Worm (Caenorhabditis elegans) whole organism, young adult: ENCODE measurements around the gene Y75B12B.11.

Experiments used
- B0019.2 ChIP-seq: fragments of 200-800 bp; sonication (Bioruptor generic); conservative IDR thresholded peaks from 2 replicates; pipeline ENCODE4 v1.3.6; 2022; ENCODE audit warnings: missing genetic modification reagents, missing genetic modification characterization, missing compliant biosample characterization
- B0035.1 ChIP-seq: sonication (generic microtip); optimal IDR thresholded peaks from 2 replicates; lab custom pipeline; 2016; ENCODE audit warnings: missing genetic modification characterization, mild to moderate bottlenecking, missing compliant biosample characterization, missing genotype, missing genetic modification reagents
- B0336.3 ChIP-seq: fragments of 200-800 bp; sonication (Bioruptor generic); IDR thresholded peaks from 2 replicates; pipeline ENCODE4 v1.3.6; 2022; ENCODE audit warnings: missing genetic modification characterization, missing compliant biosample characterization
- F39B2.1 ChIP-seq: fragments of 200-800 bp; sonication (Bioruptor generic); IDR thresholded peaks from 2 replicates; pipeline ENCODE4 v1.3.6; 2022; ENCODE audit warnings: missing genetic modification reagents, missing genetic modification characterization, missing compliant biosample characterization
- F52B5.7 ChIP-seq: sonication (generic microtip); optimal IDR thresholded peaks from 2 replicates; lab custom pipeline; 2016; ENCODE audit warnings: mild to moderate bottlenecking, missing genetic modification characterization, missing compliant biosample characterization
- F55B11.4 ChIP-seq: sonication (generic microtip); optimal IDR thresholded peaks from 2 replicates; lab custom pipeline; 2016; ENCODE audit warnings: missing compliant biosample characterization, missing genetic modification characterization, borderline replicate concordance; ENCODE audit not compliant: insufficient read depth
- F57A8.1 ChIP-seq: fragments of 200-800 bp; sonication (Bioruptor generic); optimal IDR thresholded peaks from 2 replicates; lab custom pipeline; 2018; ENCODE audit warnings: mild to moderate bottlenecking, missing genetic modification characterization, moderate library complexity, missing compliant biosample characterization
- T26A5.8 ChIP-seq: sonication (generic microtip); optimal IDR thresholded peaks from 2 replicates; lab custom pipeline; 2016; ENCODE audit warnings: missing genetic modification characterization, missing compliant biosample characterization
- Y53G8AR.9 ChIP-seq: fragments of 200-800 bp; sonication (Bioruptor generic); conservative IDR thresholded peaks from 2 replicates; pipeline ENCODE4 v1.3.6; 2022; ENCODE audit warnings: missing genetic modification reagents, missing genetic modification characterization, missing compliant biosample characterization
- akir-1 ChIP-seq: fragments of 200-800 bp; sonication (Bioruptor generic); optimal IDR thresholded peaks from 2 replicates; lab custom pipeline; 2018; ENCODE audit warnings: mild to moderate bottlenecking, missing genetic modification characterization, moderate library complexity, missing compliant biosample characterization
- ama-1 ChIP-seq, 3 experiments: fragments of 150-350 bp in 1 of 3; sonication (generic microtip) in 2 of 3; optimal IDR thresholded peaks; 2 replicates each; lab custom pipeline; 2014 to 2018; ENCODE audit warnings: missing biosample characterization in 2 of 3, missing genetic modification characterization in 2 of 3, missing genetic modification reagents in 2 of 3
- attf-5 ChIP-seq: fragments of 200-800 bp; sonication (Bioruptor generic); optimal IDR thresholded peaks from 2 replicates; lab custom pipeline; 2018; ENCODE audit warnings: mild to moderate bottlenecking, missing genetic modification characterization, missing compliant biosample characterization
- bed-2 ChIP-seq: fragments of 200-800 bp; sonication (Bioruptor generic); IDR thresholded peaks from 2 replicates; pipeline ENCODE4 v1.3.6; 2022; ENCODE audit warnings: missing genetic modification reagents, missing genetic modification characterization, missing compliant biosample characterization
- cebp-1 ChIP-seq, 2 experiments: fragments of 200-800 bp in 1 of 2; sonication (Bioruptor generic) in 1 of 2; sonication (generic microtip) in 1 of 2; IDR thresholded peaks in 1 of 2; optimal IDR thresholded peaks in 1 of 2; 2 replicates each; pipeline versions ENCODE4 v1.3.6 to Lab custom; 2017 to 2022; ENCODE audit warnings: missing compliant biosample characterization in 2 of 2, missing genetic modification characterization in 2 of 2, mild to moderate bottlenecking in 1 of 2, missing genetic modification reagents in 1 of 2, moderate library complexity in 1 of 2
- cebp-2 ChIP-seq: fragments of 200-800 bp; sonication (Bioruptor generic); IDR thresholded peaks from 2 replicates; pipeline ENCODE4 v1.3.6; 2022; ENCODE audit warnings: missing genetic modification characterization, missing compliant biosample characterization
- ceh-27 ChIP-seq: fragments of 200-800 bp; sonication (Bioruptor generic); optimal IDR thresholded peaks from 2 replicates; lab custom pipeline; 2018; ENCODE audit warnings: mild to moderate bottlenecking, missing genetic modification characterization, moderate library complexity, missing compliant biosample characterization
- ceh-40 ChIP-seq: fragments of 200-800 bp; sonication (Bioruptor generic); IDR thresholded peaks from 2 replicates; pipeline ENCODE4 v1.3.6; 2022; ENCODE audit warnings: missing genetic modification characterization, missing compliant biosample characterization
- chd-7 ChIP-seq: sonication (generic microtip); optimal IDR thresholded peaks from 2 replicates; lab custom pipeline; 2016; ENCODE audit warnings: mild to moderate bottlenecking, missing genetic modification characterization, moderate library complexity, missing compliant biosample characterization
- dox-1 ChIP-seq: fragments of 200-800 bp; sonication (Bioruptor generic); IDR thresholded peaks from 2 replicates; pipeline ENCODE4 v1.3.6; 2022; ENCODE audit warnings: missing genetic modification reagents, missing genetic modification characterization, missing compliant biosample characterization
- dpl-1 ChIP-seq: fragments of 150-350 bp; optimal IDR thresholded peaks from 2 replicates; lab custom pipeline; 2014; ENCODE audit warnings: missing biosample characterization, missing genetic modification reagents, missing genetic modification characterization
- egl-44 ChIP-seq: fragments of 200-800 bp; sonication (Bioruptor generic); IDR thresholded peaks from 2 replicates; pipeline ENCODE4 v1.3.6; 2022; ENCODE audit warnings: missing genetic modification reagents, missing genetic modification characterization, missing compliant biosample characterization
- ets-4 ChIP-seq: fragments of 200-800 bp; sonication (Bioruptor generic); optimal IDR thresholded peaks from 2 replicates; lab custom pipeline; 2018; ENCODE audit warnings: mild to moderate bottlenecking, missing genetic modification characterization, missing compliant biosample characterization
- fkh-3 ChIP-seq: sonication (generic microtip); optimal IDR thresholded peaks from 2 replicates; lab custom pipeline; 2016; ENCODE audit warnings: mild to moderate bottlenecking, missing genetic modification characterization, missing compliant biosample characterization
- gei-17 ChIP-seq: fragments of 200-800 bp; sonication (Bioruptor generic); optimal IDR thresholded peaks from 2 replicates; lab custom pipeline; 2018; ENCODE audit warnings: mild to moderate bottlenecking, missing genetic modification characterization, missing compliant biosample characterization
- hmg-1.2 ChIP-seq: fragments of 200-800 bp; sonication (Bioruptor generic); IDR thresholded peaks from 2 replicates; pipeline ENCODE4 v1.3.6; 2022; ENCODE audit warnings: missing genetic modification reagents, missing genetic modification characterization, missing compliant biosample characterization
- let-526 ChIP-seq: fragments of 200-800 bp; sonication (Bioruptor generic); IDR thresholded peaks from 2 replicates; pipeline ENCODE4 v1.3.6; 2022; ENCODE audit warnings: missing genetic modification reagents, missing genetic modification characterization, missing compliant biosample characterization
- let-607 ChIP-seq, 2 experiments: fragments of 200-800 bp in 1 of 2; sonication (Bioruptor generic) in 1 of 2; sonication (generic microtip) in 1 of 2; optimal IDR thresholded peaks; 2 replicates each; lab custom pipeline; 2016 to 2018; ENCODE audit warnings: mild to moderate bottlenecking in 2 of 2, missing compliant biosample characterization in 2 of 2, missing genetic modification characterization in 2 of 2, moderate library complexity in 2 of 2, missing genotype in 1 of 2
- lin-26 ChIP-seq: fragments of 200-800 bp; sonication (Bioruptor generic); IDR thresholded peaks from 2 replicates; pipeline ENCODE4 v1.3.6; 2022; ENCODE audit warnings: missing genetic modification reagents, missing genetic modification characterization, missing compliant biosample characterization
- lin-54 ChIP-seq: fragments of 200-800 bp; sonication (Bioruptor generic); optimal IDR thresholded peaks from 2 replicates; lab custom pipeline; 2018; ENCODE audit warnings: mild to moderate bottlenecking, missing genetic modification characterization, missing compliant biosample characterization
- madf-8 ChIP-seq: fragments of 200-800 bp; sonication (Bioruptor generic); conservative IDR thresholded peaks from 2 replicates; pipeline ENCODE4 v1.3.6; 2022; ENCODE audit warnings: missing genetic modification reagents, missing genetic modification characterization, missing compliant biosample characterization
- nfya-1 ChIP-seq: sonication (generic microtip); optimal IDR thresholded peaks from 2 replicates; lab custom pipeline; 2017; ENCODE audit warnings: antibody characterized with exemption, missing compliant biosample characterization, missing genetic modification characterization, borderline replicate concordance; ENCODE audit not compliant: insufficient read depth
- nfya-2 ChIP-seq: fragments of 200-800 bp; sonication (Bioruptor generic); IDR thresholded peaks from 2 replicates; pipeline ENCODE4 v1.3.6; 2022; ENCODE audit warnings: missing genetic modification reagents, missing genetic modification characterization, missing compliant biosample characterization
- nfyb-1 ChIP-seq: fragments of 200-800 bp; sonication (Bioruptor generic); IDR thresholded peaks from 2 replicates; pipeline ENCODE4 v1.3.6; 2022; ENCODE audit warnings: missing genetic modification reagents, missing genetic modification characterization, missing compliant biosample characterization
- nhr-27 ChIP-seq: fragments of 200-800 bp; sonication (Bioruptor generic); optimal IDR thresholded peaks from 2 replicates; lab custom pipeline; 2018; ENCODE audit warnings: mild to moderate bottlenecking, missing genetic modification characterization, moderate library complexity, missing compliant biosample characterization
- nhr-80 ChIP-seq: sonication (generic microtip); optimal IDR thresholded peaks from 2 replicates; lab custom pipeline; 2016; ENCODE audit warnings: missing genetic modification characterization, missing compliant biosample characterization
- nhr-90 ChIP-seq: sonication (generic microtip); optimal IDR thresholded peaks from 2 replicates; lab custom pipeline; 2016; ENCODE audit warnings: missing genotype, mild to moderate bottlenecking, missing genetic modification characterization, missing compliant biosample characterization
- pbrm-1 ChIP-seq: fragments of 200-800 bp; sonication (Bioruptor generic); IDR thresholded peaks from 2 replicates; pipeline ENCODE4 v1.3.6; 2022; ENCODE audit warnings: missing genetic modification reagents, missing genetic modification characterization, missing compliant biosample characterization
- rec-8 ChIP-seq, 2 experiments: sonication (generic microtip); optimal IDR thresholded peaks; 2 replicates each; lab custom pipeline; 2016; ENCODE audit warnings: mild to moderate bottlenecking in 2 of 2, missing genetic modification characterization in 2 of 2, missing genetic modification reagents in 2 of 2, missing genotype in 2 of 2, missing biosample characterization in 1 of 2, missing compliant biosample characterization in 1 of 2, moderate library complexity in 1 of 2
- repo-1 ChIP-seq: sonication (generic microtip); optimal IDR thresholded peaks from 2 replicates; lab custom pipeline; 2017; ENCODE audit warnings: mild to moderate bottlenecking, missing genetic modification characterization, missing compliant biosample characterization
- snpc-3.4 ChIP-seq: sonication (generic microtip); optimal IDR thresholded peaks from 2 replicates; lab custom pipeline; 2017; ENCODE audit warnings: missing genetic modification characterization, mild to moderate bottlenecking, missing compliant biosample characterization, antibody characterized with exemption, moderate library complexity, missing genotype, missing genetic modification reagents
- tbp1 ChIP-seq: fragments of 200-800 bp; sonication (Bioruptor generic); optimal IDR thresholded peaks from 2 replicates; lab custom pipeline; 2018; ENCODE audit warnings: mild to moderate bottlenecking, missing genetic modification characterization, missing compliant biosample characterization
- unc-130 ChIP-seq: sonication (generic microtip); optimal IDR thresholded peaks from 2 replicates; lab custom pipeline; 2016; ENCODE audit warnings: missing genetic modification reagents, missing genetic modification characterization, missing compliant biosample characterization
- zim-3 ChIP-seq: sonication (generic microtip); optimal IDR thresholded peaks from 2 replicates; lab custom pipeline; 2017; ENCODE audit warnings: mild to moderate bottlenecking, missing genetic modification characterization, moderate library complexity, missing compliant biosample characterization
- ztf-6 ChIP-seq: fragments of 200-800 bp; sonication (Bioruptor generic); IDR thresholded peaks from 2 replicates; pipeline ENCODE4 v1.3.6; 2022; ENCODE audit warnings: missing genetic modification reagents, missing genetic modification characterization, missing compliant biosample characterization

Y75B12B.11 gene

ce11 chrV:15189567-15189966 lies 1.5 kb upstream of the Y75B12B.11 start, which contains the start of gene cyn-3 (continued):
- no peak for TF ChIP-seq T26A5.8 (tag; lab: Kevin White, UChicago)
- no peak for TF ChIP-seq nfya-2 (GFP tag; lab: Robert Waterston, UW)
- 0 out of 2 replicates have a peak, but pooled peaks have one; percentile 16 for TF ChIP-seq B0336.3 (GFP tag; lab: Robert Waterston, UW)
- TF ChIP-seq unc-130: no peak
- TF ChIP-seq F39B2.1 (GFP tag; lab: Robert Waterston, UW): no peak
- no peak for TF ChIP-seq bed-2
- TF ChIP-seq lin-54: peak; percentile 99
- no peak for TF ChIP-seq F55B11.4 (tag; lab: Kevin White, UChicago)
- TF ChIP-seq pbrm-1 (GFP tag; lab: Robert Waterston, UW): peak; percentile 41; the same call in 1 of the 2 replicates
- no peak for TF ChIP-seq nhr-27 (tag; lab: Kevin White, UChicago)
- peak; percentile 89 for TF ChIP-seq dpl-1 (GFP tag; lab: Kevin White, UChicago)
- TF ChIP-seq cebp-2 (GFP tag; lab: Robert Waterston, UW): no peak
- TF ChIP-seq zim-3 (tag; lab: Kevin White, UChicago): no peak
- no peak for TF ChIP-seq B0035.1 (tag; lab: Kevin White, UChicago)
- no peak for TF ChIP-seq ama-1 (optimal IDR thresholded peaks at IDR 0.05; lab: Kevin White, UChicago)
- no peak for TF ChIP-seq ama-1 (GFP tag; optimal IDR thresholded peaks at IDR 0.05; lab: Kevin White, UChicago)
- no peak for TF ChIP-seq repo-1 (tag; lab: Kevin White, UChicago)
- no peak; the same call in 1 of the 2 replicates for TF ChIP-seq ztf-6 (GFP tag; lab: Robert Waterston, UW)
- peak; percentile 83 for TF ChIP-seq attf-5 (GFP tag; lab: Kevin White, UChicago)
- peak; percentile 54 for TF ChIP-seq madf-8 (GFP tag; lab: Robert Waterston, UW)
- peak; percentile 34 for TF ChIP-seq ceh-27 (GFP tag; lab: Kevin White, UChicago)
- TF ChIP-seq nfyb-1 (GFP tag; lab: Robert Waterston, UW): peak; percentile 91
- TF ChIP-seq egl-44 (GFP tag; lab: Robert Waterston, UW): no peak

DNA sequence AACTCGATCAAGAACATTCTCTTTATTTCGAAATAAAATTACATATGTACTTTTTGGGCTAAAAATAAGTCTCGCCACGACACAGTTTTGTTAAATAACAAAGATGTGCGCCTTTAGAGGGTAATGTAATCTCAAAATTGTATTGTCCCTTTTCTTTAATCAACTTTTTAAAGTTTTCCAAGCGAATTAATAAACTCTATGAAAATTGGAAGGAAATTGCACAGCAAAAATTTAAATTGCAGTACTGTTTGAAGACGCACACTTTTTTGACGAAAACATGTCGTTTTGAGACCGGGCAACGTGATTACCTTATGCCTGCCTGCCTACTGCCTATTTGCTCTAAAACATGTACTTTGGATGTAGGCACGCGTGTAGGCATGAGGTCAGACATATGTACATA lies 875 bp downstream of the Y75B12B.11 start:
- TF ChIP-seq F57A8.1 (GFP tag; lab: Kevin White, UChicago) (no peak), B0019.2 (GFP tag; lab: Robert Waterston, UW) (no peak)
- TF ChIP-seq, all 124 proteins: peak for 0

DNA sequence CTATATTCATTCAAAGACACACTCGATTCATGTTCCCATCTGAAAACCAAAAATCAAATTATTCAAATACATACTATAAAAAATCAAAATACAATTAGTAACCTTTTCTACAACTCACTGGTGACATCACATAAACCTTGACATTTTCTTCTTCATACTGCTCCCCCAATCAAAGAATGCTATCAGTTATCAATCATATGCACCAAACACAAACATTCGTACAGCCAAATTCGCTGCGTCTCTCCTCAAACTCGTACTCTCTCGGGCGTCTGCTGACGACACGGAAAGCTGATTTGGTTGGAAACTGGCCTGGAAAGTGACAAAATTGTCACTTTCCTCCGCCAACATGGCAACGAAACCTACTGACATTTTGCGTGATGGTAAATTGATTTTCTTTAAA lies 1.3 kb downstream of the Y75B12B.11 start, which contains the start of gene plc-2:
Gene plc-2, plus strand, starts transcription at position 196 of the 400 bp plus-strand sequence.
- peak; percentile 12 to 14 for TF ChIP-seq let-607 (tag; optimal IDR thresholded peaks at IDR 0.05; lab: Kevin White, UChicago)
- TF ChIP-seq dox-1 (GFP tag; lab: Robert Waterston, UW): no peak
- TF ChIP-seq chd-7 (tag; lab: Kevin White, UChicago): no peak
- TF ChIP-seq cebp-1 (GFP tag; IDR thresholded peaks at IDR 0.05; lab: Robert Waterston, UW): no peak
- TF ChIP-seq cebp-1 (tag; optimal IDR thresholded peaks at IDR 0.05; lab: Kevin White, UChicago): peak; percentile 14
- no peak for TF ChIP-seq repo-1 (tag; lab: Kevin White, UChicago)
- no peak for TF ChIP-seq rec-8 (tag; optimal IDR thresholded peaks at IDR 0.05; lab: Kevin White, UChicago)
- TF ChIP-seq nhr-90 (tag; lab: Kevin White, UChicago): peak; percentile 21
- no peak for TF ChIP-seq Y53G8AR.9
- TF ChIP-seq akir-1 (GFP tag; lab: Kevin White, UChicago): no peak
- no peak for TF ChIP-seq nfya-1 (tag; lab: Kevin White, UChicago)
- peak; percentile 11; the same call in 1 of the 2 replicates for TF ChIP-seq hmg-1.2
- no peak for TF ChIP-seq let-526 (GFP tag; lab: Robert Waterston, UW)
- no peak for TF ChIP-seq tbp1 (GFP tag; lab: Kevin White, UChicago)
- TF ChIP-seq fkh-3 (tag; lab: Kevin White, UChicago): no peak
- TF ChIP-seq lin-26: no peak
- no peak for TF ChIP-seq snpc-3.4
- TF ChIP-seq attf-5 (GFP tag; lab: Kevin White, UChicago): peak; percentile 5
- TF ChIP-seq nhr-80 (tag; lab: Kevin White, UChicago): peak; percentile 80
- no peak for TF ChIP-seq F52B5.7 (tag; lab: Kevin White, UChicago)
- TF ChIP-seq ets-4 (GFP tag; lab: Kevin White, UChicago): peak; percentile 25
- TF ChIP-seq ceh-40 (GFP tag; lab: Robert Waterston, UW): no peak
- no peak for TF ChIP-seq gei-17 (GFP tag; lab: Kevin White, UChicago)
- 0 out of 2 replicates have a peak, but pooled peaks have one; percentile 44 for TF ChIP-seq nfyb-1 (GFP tag; lab: Robert Waterston, UW)
